Worm (Caenorhabditis elegans) whole organism, L4 larva: ENCODE data around the gene C24B5.4.

Experiments used
- ama-1 ChIP-seq: fragments of 150-350 bp; optimal IDR thresholded peaks from 2 replicates; lab custom pipeline; 2014; ENCODE audit warnings: inconsistent platforms, mixed read lengths
- fos-1 ChIP-seq: fragments of 150-350 bp; optimal IDR thresholded peaks from 2 replicates; lab custom pipeline; 2014; ENCODE audit warnings: missing biosample characterization, missing genetic modification characterization
- mdl-1 ChIP-seq, 2 experiments: fragments of 150-350 bp in 1 of 2; sonication (generic microtip) in 1 of 2; optimal IDR thresholded peaks; 2 replicates each; lab custom pipeline; 2014 to 2017; ENCODE audit warnings: missing biosample characterization in 2 of 2, missing genetic modification characterization in 2 of 2
- snpc-4 ChIP-seq: fragments of 150-350 bp; optimal IDR thresholded peaks from 2 replicates; lab custom pipeline; 2014; ENCODE audit warnings: missing biosample characterization, missing genetic modification characterization
- unc-62 ChIP-seq, 3 experiments: fragments of 150-350 bp in 1 of 3; sonication (generic microtip); optimal IDR thresholded peaks in 2 of 3; peaks in 1 of 3; 1 replicate in 1 of 3; 2 replicates in 2 of 3; lab custom pipeline; 2014 to 2017; ENCODE audit warnings: missing biosample characterization in 3 of 3, missing genetic modification characterization in 3 of 3, missing genetic modification reagents in 3 of 3, missing genotype in 1 of 3

- TF ChIP-seq mdl-1 (tag; optimal IDR thresholded peaks at IDR 0.05; lab: Kevin White, UChicago) = no peak
- no peak for TF ChIP-seq ama-1 (lab: Kevin White, UChicago)
- TF ChIP-seq unc-62 (GFP tag; optimal IDR thresholded peaks at IDR 0.05 in 1 of 2; lab: Kevin White, UChicago) = peak in 1 of 2 experiments; percentile 100
- no peak for TF ChIP-seq unc-62 (tag; optimal IDR thresholded peaks at IDR 0.05; lab: Kevin White, UChicago)
- TF ChIP-seq snpc-4 = no peak
- TF ChIP-seq fos-1 = no peak
These were observed 21.1 kb upstream of the C24B5.4 start for ce11 chrV:9218214-9218613.
